Worm (Caenorhabditis elegans) whole organism, L2 larva: Measurements from ENCODE around the gene srz-20.

ENCODE experiments used
- lin-13 ChIP-seq: fragments of 150-350 bp; optimal IDR thresholded peaks from 2 replicates; lab custom pipeline; 2014; ENCODE audit warnings: missing biosample characterization, missing genetic modification reagents, missing genetic modification characterization
- lsy-2 ChIP-seq, 2 experiments: fragments of 150-350 bp in 1 of 2; sonication (generic microtip) in 1 of 2; optimal IDR thresholded peaks; 2 replicates each; lab custom pipeline; 2014 to 2017; ENCODE audit warnings: missing biosample characterization in 2 of 2, missing genetic modification characterization in 2 of 2
- nhr-237 ChIP-seq: fragments of 150-350 bp; optimal IDR thresholded peaks from 2 replicates; lab custom pipeline; 2014; ENCODE audit warnings: missing biosample characterization, missing genetic modification characterization
- nhr-77 ChIP-seq: fragments of 150-350 bp; optimal IDR thresholded peaks from 2 replicates; lab custom pipeline; 2014; ENCODE audit warnings: missing biosample characterization, missing genetic modification characterization
- skn-1 ChIP-seq: sonication (generic microtip); optimal IDR thresholded peaks from 2 replicates; lab custom pipeline; 2017; ENCODE audit warnings: missing biosample characterization, missing genetic modification characterization
- unc-39 ChIP-seq: fragments of 150-350 bp; optimal IDR thresholded peaks from 2 replicates; lab custom pipeline; 2014; ENCODE audit warnings: missing biosample characterization, missing genetic modification characterization

DNA sequence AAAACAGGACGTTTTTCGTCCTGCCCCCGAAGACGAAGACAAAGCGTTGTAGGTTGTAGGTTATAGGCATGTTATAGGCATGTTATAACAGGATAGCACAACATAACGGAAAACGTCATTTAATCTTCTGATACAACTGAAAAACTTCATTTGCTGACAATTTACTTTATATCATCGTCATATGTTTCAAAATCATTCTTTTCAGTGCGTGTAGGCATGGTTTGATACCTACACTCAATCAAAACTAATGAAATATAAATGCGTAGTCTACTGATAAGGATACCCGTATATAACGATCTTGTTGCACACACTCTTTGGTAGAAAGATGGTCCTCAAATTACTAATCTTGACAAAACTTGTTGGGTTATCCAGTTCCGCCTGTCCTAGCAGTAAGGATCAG is 41.3 kb downstream of the srz-20 start, which contains the start of gene clec-74:
- TF ChIP-seq nhr-77 (tag; lab: Kevin White, UChicago) (no peak), skn-1 (no peak), lsy-2 (tag; optimal IDR thresholded peaks at IDR 0.05; lab: Kevin White, UChicago) (no peak), nhr-237 (tag; lab: Kevin White, UChicago) (no peak), lin-13 (GFP tag; lab: Kevin White, UChicago) (no peak), unc-39 (tag; lab: Kevin White, UChicago) (no peak)
